Fruit fly (Drosophila melanogaster): ENCODE measurements around the gene h-cup.

DNA sequence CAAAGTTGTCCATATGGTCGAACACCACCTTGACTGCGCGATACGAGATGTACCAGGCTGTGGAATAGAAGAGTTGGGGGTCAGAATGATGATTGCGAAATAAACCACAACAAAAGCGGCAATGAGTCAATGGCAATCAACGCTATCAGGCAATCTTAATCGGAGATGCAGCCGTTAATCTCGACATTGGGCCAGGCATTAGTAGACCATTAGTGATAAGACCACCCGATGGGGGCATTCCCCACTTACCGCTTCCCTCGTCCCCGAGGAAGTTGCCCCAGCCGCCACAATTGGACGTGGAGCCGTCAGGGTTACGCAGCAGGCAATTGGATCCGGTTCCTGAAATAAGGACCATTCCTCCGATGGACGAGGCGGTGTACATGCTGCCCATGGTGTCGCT lies 43.6 kb downstream of the h-cup start:
- TF ChIP-seq Myc (optimal IDR thresholded peaks at IDR 0.05), result no peak
- no peak for TF ChIP-seq ttk (optimal IDR thresholded peaks at IDR 0.05)

All from Kc167 (cell line).